Worm (Caenorhabditis elegans): ENCODE data around the gene srz-67.

DNA sequence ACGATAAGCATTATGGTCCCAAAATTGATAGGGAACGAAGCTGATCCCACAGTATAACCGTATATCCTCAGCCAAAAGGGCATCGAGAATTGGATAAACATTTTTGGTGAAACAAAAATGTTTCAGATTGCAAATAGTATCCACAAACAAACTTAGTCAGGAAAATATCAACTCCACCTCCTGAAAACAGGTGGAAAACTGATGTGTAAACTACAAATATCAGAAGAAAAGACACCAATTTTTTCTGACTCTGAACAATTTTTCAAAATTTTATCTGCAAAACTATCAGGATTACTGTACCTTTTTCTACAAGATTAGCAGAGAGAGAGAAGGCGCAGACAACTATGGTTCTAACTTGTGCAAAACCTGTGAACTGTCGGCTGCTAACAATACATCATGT is 34.4 kb downstream of the srz-67 start, which contains the start of gene sri-53:
- TF ChIP-seq nhr-77 (tag; optimal IDR thresholded peaks at IDR 0.05) (no peak), egl-27 (tag; optimal IDR thresholded peaks at IDR 0.05) (no peak), ztf-11 (tag; optimal IDR thresholded peaks at IDR 0.05) (no peak), nhr-76 (tag; optimal IDR thresholded peaks at IDR 0.05) (no peak), ceh-82 (tag; optimal IDR thresholded peaks at IDR 0.05) (no peak), unc-62 (GFP tag; optimal IDR thresholded peaks at IDR 0.05) (no peak), unc-39 (tag; optimal IDR thresholded peaks at IDR 0.05) (no peak), jun-1 (tag; optimal IDR thresholded peaks at IDR 0.05) (no peak)

Data from whole organism, L3 larva.